Worm (Caenorhabditis elegans): ENCODE data around the gene pqn-15.

pqn-15 gene

ce11 chrX:4295917-4296316 lies 10.8 kb downstream of the pqn-15 start:
- TF ChIP-seq fkh-4 (tag; optimal IDR thresholded peaks at IDR 0.05; ENCODE audit: borderline replicate concordance), result peak; percentile 86
- TF ChIP-seq dsc-1 (tag; optimal IDR thresholded peaks at IDR 0.05), result peak; percentile 96
- TF ChIP-seq ceh-82 (tag; optimal IDR thresholded peaks at IDR 0.05), result no peak

ce11 chrX:4294957-4295356 lies 11.8 kb downstream of the pqn-15 start:
- peak; percentile 59 for TF ChIP-seq lin-14 (GFP tag; optimal IDR thresholded peaks at IDR 0.05)
- no peak for TF ChIP-seq nhr-47 (tag; optimal IDR thresholded peaks at IDR 0.05)
- TF ChIP-seq lin-39 (tag; optimal IDR thresholded peaks at IDR 0.05), result no peak
- TF ChIP-seq tlp-1 (tag; optimal IDR thresholded peaks at IDR 0.05), result no peak
- no peak for TF ChIP-seq ceh-82 (tag; optimal IDR thresholded peaks at IDR 0.05)
- TF ChIP-seq dpl-1 (GFP tag; optimal IDR thresholded peaks at IDR 0.05), result no peak
- TF ChIP-seq F16B12.6 (tag; optimal IDR thresholded peaks at IDR 0.05), result no peak
- TF ChIP-seq sptf-1 (tag; optimal IDR thresholded peaks at IDR 0.05), result no peak
- TF ChIP-seq skn-1 (tag; optimal IDR thresholded peaks at IDR 0.05), result no peak
- no peak for TF ChIP-seq ceh-88 (GFP tag; IDR thresholded peaks at IDR 0.05)
- TF ChIP-seq rnt-1 (tag; optimal IDR thresholded peaks at IDR 0.05), result peak; percentile 44
- TF ChIP-seq nhr-71 (tag; optimal IDR thresholded peaks at IDR 0.05), result peak; percentile 33
- peak; percentile 26 for TF ChIP-seq nhr-20 (tag; optimal IDR thresholded peaks at IDR 0.05)
- TF ChIP-seq zip-4 (GFP tag; optimal IDR thresholded peaks at IDR 0.05), result no peak
- TF ChIP-seq nhr-84 (tag; optimal IDR thresholded peaks at IDR 0.05), result no peak
- no peak for TF ChIP-seq lin-35 (GFP tag; optimal IDR thresholded peaks at IDR 0.05)
- no peak for TF ChIP-seq mep-1 (tag; optimal IDR thresholded peaks at IDR 0.05)
- TF ChIP-seq dsc-1 (tag; optimal IDR thresholded peaks at IDR 0.05), result no peak
- TF ChIP-seq ces-1 (GFP tag; optimal IDR thresholded peaks at IDR 0.05), result no peak
- TF ChIP-seq lir-3 (tag; optimal IDR thresholded peaks at IDR 0.05; ENCODE audit: poor library complexity), result no peak
- no peak for TF ChIP-seq zag-1 (tag; optimal IDR thresholded peaks at IDR 0.05)
- no peak for TF ChIP-seq nhr-237 (tag; optimal IDR thresholded peaks at IDR 0.05)
- no peak for TF ChIP-seq unc-86 (tag; optimal IDR thresholded peaks at IDR 0.05)
- TF ChIP-seq ceh-90 (tag; optimal IDR thresholded peaks at IDR 0.05), result no peak
- TF ChIP-seq mef-2 (tag; optimal IDR thresholded peaks at IDR 0.05), result no peak
- TF ChIP-seq nhr-19 (GFP tag; conservative IDR thresholded peaks at IDR 0.05), result peak; percentile 48
- peak; percentile 2 for TF ChIP-seq nhr-90 (tag; optimal IDR thresholded peaks at IDR 0.05; ENCODE audit: poor library complexity)
- peak; percentile 38 for TF ChIP-seq snu-23 (GFP tag; optimal IDR thresholded peaks at IDR 0.05)
- TF ChIP-seq nhr-85 (tag), result no peak

ce11 chrX:4289805-4290204 lies 17.0 kb downstream of the pqn-15 start:
- TF ChIP-seq nhr-20 (tag; optimal IDR thresholded peaks at IDR 0.05) (no peak), sup-37 (GFP tag; optimal IDR thresholded peaks at IDR 0.05) (no peak), lin-35 (GFP tag; optimal IDR thresholded peaks at IDR 0.05) (no peak), elt-3 (tag; optimal IDR thresholded peaks at IDR 0.05) (no peak), nhr-85 (tag) (no peak), unc-98 (GFP tag; IDR thresholded peaks at IDR 0.05) (no peak), mab-9 (GFP tag; IDR thresholded peaks at IDR 0.05) (no peak), aly-2 (tag; optimal IDR thresholded peaks at IDR 0.05) (no peak)

DNA sequence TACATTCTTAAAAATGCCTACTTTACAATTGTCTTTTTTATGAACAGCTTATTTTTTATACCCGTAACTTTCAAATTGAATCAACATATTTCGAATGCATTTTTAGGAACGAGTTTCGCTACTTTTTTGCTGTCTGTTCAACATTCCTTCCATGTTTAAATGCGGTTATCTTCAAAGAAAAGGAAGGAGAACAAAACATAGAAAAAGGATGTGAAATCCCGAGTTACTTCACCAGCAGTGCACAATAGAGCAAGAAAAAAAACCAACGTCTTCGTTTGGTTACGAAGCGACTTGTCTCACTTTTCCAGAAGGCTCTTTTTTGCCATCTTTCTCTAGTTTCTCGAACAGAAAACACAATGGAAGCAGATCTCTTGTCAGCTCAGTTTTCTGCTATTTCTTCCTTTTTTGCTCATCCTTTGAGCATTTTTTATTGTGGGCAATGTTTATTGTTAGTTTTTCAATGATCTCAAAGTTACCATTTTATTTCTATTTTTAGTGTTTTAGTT lies 21.0 kb downstream of the pqn-15 start, which contains the start of gene cka-2:
Gene cka-2, plus strand, starts transcription at position 456 of the 506 bp plus-strand sequence.
- peak; percentile 8 for TF ChIP-seq nhr-71 (tag; optimal IDR thresholded peaks at IDR 0.05)
- TF ChIP-seq lin-14 (GFP tag; optimal IDR thresholded peaks at IDR 0.05), result peak; percentile 67
- TF ChIP-seq alr-1 (tag; optimal IDR thresholded peaks at IDR 0.05; ENCODE audit: borderline replicate concordance), result no peak
- peak in 1 of 3 experiments; percentile 23 for TF ChIP-seq ceh-82 (tag; optimal IDR thresholded peaks at IDR 0.05)
- TF ChIP-seq fkh-10 (GFP tag; optimal IDR thresholded peaks at IDR 0.05), result peak; percentile 76
- no peak for TF ChIP-seq ama-1 (optimal IDR thresholded peaks at IDR 0.05)
- no peak for TF ChIP-seq nhr-47 (tag; optimal IDR thresholded peaks at IDR 0.05)
- TF ChIP-seq nhr-12 (tag; optimal IDR thresholded peaks at IDR 0.05), result no peak

Data from whole organism, L1 larva.